Worm (Caenorhabditis elegans) whole organism, late embryonic: Measurements from ENCODE around the gene piga-1.

Experiments
- ceh-18 ChIP-seq: sonication (generic microtip); optimal IDR thresholded peaks from 2 replicates; lab custom pipeline; 2016; ENCODE audit warnings: missing genetic modification characterization, missing compliant biosample characterization
- odd-2 ChIP-seq: sonication (generic microtip); optimal IDR thresholded peaks from 2 replicates; lab custom pipeline; 2017; ENCODE audit warnings: antibody characterized with exemption, mild to moderate bottlenecking, missing genetic modification characterization, missing compliant biosample characterization
- ztf-16 ChIP-seq: sonication (generic microtip); optimal IDR thresholded peaks from 2 replicates; lab custom pipeline; 2017; ENCODE audit warnings: missing genetic modification characterization, missing compliant biosample characterization

DNA sequence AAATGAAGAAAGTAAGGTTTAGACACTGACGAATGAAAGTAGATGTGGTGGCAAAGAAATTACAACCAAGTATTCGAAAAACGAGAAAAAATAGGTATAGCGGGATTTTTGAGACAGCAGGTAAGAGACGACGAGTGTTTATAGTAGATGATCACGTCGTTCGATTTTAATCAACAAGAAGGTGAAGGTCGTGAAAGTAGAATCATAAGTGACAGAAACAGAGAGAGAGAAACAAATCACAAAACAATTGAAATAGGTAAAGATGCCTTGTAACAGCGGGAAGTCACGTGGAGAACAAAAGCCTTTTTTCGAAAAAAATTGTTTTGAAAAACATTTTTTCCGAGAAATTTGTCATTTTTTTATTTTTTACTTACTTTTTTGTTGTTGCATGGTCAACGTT is 31.4 kb downstream of the piga-1 start, which contains the start of gene T22C8.6:
- no peak for TF ChIP-seq ztf-16 (tag; lab: Kevin White, UChicago)
- TF ChIP-seq ceh-18 (tag; lab: Kevin White, UChicago): no peak
- no peak for TF ChIP-seq odd-2
